Worm (Caenorhabditis elegans) whole organism, mixed stage, embryonic: ENCODE data around the gene madf-1.
A peak's percentile ranks its signal among the peaks of the same experiment; 100 is the strongest.

ENCODE experiments used
- M03D4.4 ChIP-seq: sonication (generic microtip); optimal IDR thresholded peaks from 2 replicates; lab custom pipeline; 2017; ENCODE audit warnings: mild to moderate bottlenecking, missing genetic modification characterization, missing compliant biosample characterization
- bed-3 ChIP-seq: fragments of 200-800 bp; sonication (Bioruptor generic); optimal IDR thresholded peaks from 3 replicates; lab custom pipeline; 2018; ENCODE audit warnings: mild to moderate bottlenecking, missing genetic modification characterization, moderate library complexity, missing compliant biosample characterization
- blmp-1 ChIP-seq: fragments of 150-350 bp; optimal IDR thresholded peaks from 2 replicates; lab custom pipeline; 2014; ENCODE audit warnings: missing biosample characterization, missing genetic modification characterization
- ceh-39 ChIP-seq: fragments of 150-350 bp; optimal IDR thresholded peaks from 2 replicates; lab custom pipeline; 2014; ENCODE audit warnings: missing biosample characterization, missing genetic modification characterization
- ceh-43 ChIP-seq: fragments of 200-800 bp; sonication (Bioruptor generic); optimal IDR thresholded peaks from 2 replicates; lab custom pipeline; 2018; ENCODE audit warnings: mild to moderate bottlenecking, missing genetic modification characterization, moderate library complexity, missing compliant biosample characterization
- ceh-83 ChIP-seq: fragments of 200-800 bp; sonication (Bioruptor generic); optimal IDR thresholded peaks from 2 replicates; lab custom pipeline; 2018; ENCODE audit warnings: mild to moderate bottlenecking, missing genetic modification characterization, missing compliant biosample characterization
- ces-1 ChIP-seq: fragments of 150-350 bp; optimal IDR thresholded peaks from 2 replicates; lab custom pipeline; 2014; ENCODE audit warnings: missing biosample characterization, missing genetic modification reagents, missing genetic modification characterization
- cnd-1 ChIP-seq: fragments of 200-800 bp; sonication (Bioruptor generic); optimal IDR thresholded peaks from 2 replicates; lab custom pipeline; 2018; ENCODE audit warnings: mild to moderate bottlenecking, missing genetic modification characterization, missing compliant biosample characterization
- drap-1 ChIP-seq: fragments of 200-800 bp; sonication (Bioruptor generic); optimal IDR thresholded peaks from 3 replicates; lab custom pipeline; 2018; ENCODE audit warnings: mild to moderate bottlenecking, missing genetic modification characterization, missing compliant biosample characterization
- elt-1 ChIP-seq: sonication (generic microtip); optimal IDR thresholded peaks from 2 replicates; lab custom pipeline; 2017; ENCODE audit warnings: missing genetic modification characterization, mild to moderate bottlenecking, missing compliant biosample characterization, antibody characterized with exemption, moderate library complexity, borderline replicate concordance; ENCODE audit not compliant: insufficient read depth
- elt-3 ChIP-seq: fragments of 150-350 bp; optimal IDR thresholded peaks from 2 replicates; lab custom pipeline; 2014; ENCODE audit warnings: missing biosample characterization, missing genetic modification characterization
- flh-1 ChIP-seq: fragments of 200-800 bp; sonication (Bioruptor generic); optimal IDR thresholded peaks from 2 replicates; lab custom pipeline; 2018; ENCODE audit warnings: mild to moderate bottlenecking, missing genetic modification characterization, moderate library complexity, missing compliant biosample characterization
- ham-2 ChIP-seq: fragments of 200-800 bp; sonication (Bioruptor generic); optimal IDR thresholded peaks from 2 replicates; lab custom pipeline; 2018; ENCODE audit warnings: mild to moderate bottlenecking, missing genetic modification characterization, missing compliant biosample characterization
- hlh-1 ChIP-seq: fragments of 150-350 bp; optimal IDR thresholded peaks from 2 replicates; lab custom pipeline; 2014; ENCODE audit warnings: missing biosample characterization, missing genetic modification reagents, missing genetic modification characterization
- lin-13 ChIP-seq: fragments of 150-350 bp; optimal IDR thresholded peaks from 2 replicates; lab custom pipeline; 2014; ENCODE audit warnings: missing biosample characterization, missing genetic modification characterization
- lin-32 ChIP-seq: fragments of 200-800 bp; sonication (Bioruptor generic); optimal IDR thresholded peaks from 2 replicates; lab custom pipeline; 2018; ENCODE audit warnings: mild to moderate bottlenecking, missing genetic modification characterization, missing compliant biosample characterization
- lsy-2 ChIP-seq: fragments of 150-350 bp; optimal IDR thresholded peaks from 2 replicates; lab custom pipeline; 2014; ENCODE audit warnings: missing biosample characterization, missing genetic modification characterization
- mab-5 ChIP-seq: fragments of 150-350 bp; optimal IDR thresholded peaks from 2 replicates; lab custom pipeline; 2014; ENCODE audit warnings: missing biosample characterization, missing genetic modification characterization
- mep-1 ChIP-seq: fragments of 150-350 bp; optimal IDR thresholded peaks from 2 replicates; lab custom pipeline; 2017; ENCODE audit warnings: missing biosample characterization, missing genetic modification reagents, missing genetic modification characterization, inconsistent platforms
- mls-2 ChIP-seq: sonication (generic microtip); optimal IDR thresholded peaks from 2 replicates; lab custom pipeline; 2016; ENCODE audit warnings: mild to moderate bottlenecking, missing genetic modification characterization, moderate library complexity, missing compliant biosample characterization
- nhr-12 ChIP-seq: fragments of 150-350 bp; optimal IDR thresholded peaks from 2 replicates; lab custom pipeline; 2014; ENCODE audit warnings: missing biosample characterization, missing genetic modification characterization
- nhr-2 ChIP-seq: fragments of 150-350 bp; optimal IDR thresholded peaks from 2 replicates; lab custom pipeline; 2014; ENCODE audit warnings: missing biosample characterization, missing genetic modification characterization
- nhr-237 ChIP-seq: fragments of 150-350 bp; optimal IDR thresholded peaks from 2 replicates; lab custom pipeline; 2014; ENCODE audit warnings: missing biosample characterization, missing genetic modification characterization
- nhr-28 ChIP-seq: fragments of 150-350 bp; optimal IDR thresholded peaks from 2 replicates; lab custom pipeline; 2014; ENCODE audit warnings: missing biosample characterization, missing genetic modification characterization
- nhr-76 ChIP-seq: sonication (generic microtip); optimal IDR thresholded peaks from 2 replicates; lab custom pipeline; 2017; ENCODE audit warnings: missing biosample characterization, missing genetic modification characterization
- pha-4 ChIP-seq: fragments of 150-350 bp; optimal IDR thresholded peaks from 2 replicates; lab custom pipeline; 2018; ENCODE audit warnings: missing biosample characterization, missing genetic modification reagents, missing genetic modification characterization
- sem-2 ChIP-seq: fragments of 200-800 bp; sonication (Bioruptor generic); optimal IDR thresholded peaks from 2 replicates; lab custom pipeline; 2018; ENCODE audit warnings: mild to moderate bottlenecking, missing genetic modification characterization, missing compliant biosample characterization
- snpc-4 ChIP-seq: fragments of 150-350 bp; optimal IDR thresholded peaks from 2 replicates; lab custom pipeline; 2014; ENCODE audit warnings: missing biosample characterization, missing genetic modification characterization
- sptf-1 ChIP-seq: sonication (generic microtip); optimal IDR thresholded peaks from 2 replicates; lab custom pipeline; 2017; ENCODE audit warnings: mild to moderate bottlenecking, missing genetic modification characterization, moderate library complexity, missing compliant biosample characterization
- tbx-8 ChIP-seq: fragments of 200-800 bp; sonication (Bioruptor generic); optimal IDR thresholded peaks from 2 replicates; lab custom pipeline; 2018; ENCODE audit warnings: mild to moderate bottlenecking, missing genetic modification characterization, moderate library complexity, missing compliant biosample characterization
- unc-120 ChIP-seq: sonication (generic microtip); optimal IDR thresholded peaks from 2 replicates; lab custom pipeline; 2017; ENCODE audit warnings: missing genetic modification characterization, missing compliant biosample characterization; ENCODE audit not compliant: poor library complexity, severe bottlenecking
- unc-39 ChIP-seq: fragments of 150-350 bp; optimal IDR thresholded peaks from 2 replicates; lab custom pipeline; 2014; ENCODE audit warnings: missing biosample characterization, missing genetic modification characterization
- unc-62 ChIP-seq: fragments of 150-350 bp; optimal IDR thresholded peaks from 2 replicates; lab custom pipeline; 2014; ENCODE audit warnings: missing biosample characterization, missing genetic modification reagents, missing genetic modification characterization
- zip-8 ChIP-seq: fragments of 150-350 bp; optimal IDR thresholded peaks from 2 replicates; lab custom pipeline; 2014; ENCODE audit warnings: missing biosample characterization, missing genetic modification characterization
- ztf-11 ChIP-seq: fragments of 150-350 bp; optimal IDR thresholded peaks from 2 replicates; lab custom pipeline; 2014; ENCODE audit warnings: missing biosample characterization, missing genetic modification characterization

The madf-1 gene

DNA sequence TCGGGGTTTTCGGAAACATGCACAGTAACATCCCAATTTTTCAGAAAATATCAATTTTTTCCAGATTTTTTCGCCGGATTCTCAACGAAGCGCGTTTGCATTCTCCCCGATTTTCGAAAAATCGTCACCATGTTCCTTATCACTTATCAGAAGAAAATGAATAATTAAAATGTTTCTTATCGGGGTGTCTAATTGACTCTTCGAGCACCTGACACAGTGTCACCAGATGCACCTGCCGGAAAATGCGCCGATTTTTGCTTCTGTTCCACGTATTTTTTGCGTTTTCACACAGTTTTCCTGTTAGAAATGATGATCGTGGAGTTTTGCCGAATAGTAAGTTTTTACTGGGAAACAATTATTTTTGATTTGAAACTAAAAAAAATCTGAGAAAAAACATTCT, 23.8 kb upstream of the madf-1 start:
- no peak for TF ChIP-seq ces-1
- TF ChIP-seq mep-1 (tag; lab: Kevin White, UChicago) = no peak

DNA sequence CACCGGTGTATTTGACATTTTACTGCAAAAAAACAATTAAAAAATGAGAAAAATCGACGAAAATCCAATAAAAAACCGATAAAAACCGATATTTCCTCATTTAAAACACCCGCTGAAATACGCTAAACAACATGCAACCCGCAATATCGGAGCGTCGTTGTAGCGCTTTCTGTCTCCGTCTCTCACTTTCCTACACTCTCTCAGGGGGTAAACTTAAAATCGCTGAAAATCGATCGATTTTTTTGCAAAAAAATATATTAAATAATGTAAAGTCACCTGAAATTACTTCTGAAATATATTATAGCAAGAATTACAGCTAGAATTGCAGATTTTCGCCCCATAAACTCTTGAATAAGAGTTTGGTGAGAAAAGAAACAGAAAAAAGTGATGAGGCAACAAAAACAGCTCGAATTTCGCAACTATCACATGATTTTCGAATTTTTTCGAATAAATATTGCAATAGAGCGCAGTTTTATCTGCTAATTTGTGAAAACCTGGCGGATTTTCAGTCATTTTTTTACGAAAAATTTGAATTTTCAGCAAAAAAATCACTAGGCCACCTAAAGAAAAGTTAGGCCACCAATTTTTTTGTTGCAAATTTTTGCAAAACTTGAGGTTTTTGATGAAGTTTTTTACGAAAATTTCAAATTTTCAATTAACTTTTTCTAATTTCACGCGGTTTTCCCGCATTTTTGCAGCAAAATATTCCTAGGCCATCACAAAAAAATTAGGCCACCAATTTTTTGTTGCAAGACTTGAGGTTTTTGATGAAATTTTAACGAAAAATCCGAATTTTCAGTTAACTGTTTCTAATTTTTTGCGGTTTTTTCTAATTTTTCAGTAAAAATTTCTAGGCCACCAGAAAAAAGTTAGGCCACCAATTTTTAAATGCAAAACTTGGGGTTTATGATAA, 22.9 kb upstream of the madf-1 start, which contains the start of the genes lem-4 and Y55F3BR.11:
TSS of gene lem-4 (minus strand) at position 424 of the 913 bp plus-strand sequence.
TSS of gene Y55F3BR.11 (plus strand) at position 863 of the 913 bp plus-strand sequence.
- TF ChIP-seq mab-5 (tag; lab: Kevin White, UChicago) = no peak
- no peak for TF ChIP-seq ceh-43 (GFP tag; lab: Kevin White, UChicago)
- TF ChIP-seq nhr-237 (tag; lab: Kevin White, UChicago) = peak; percentile 51
- TF ChIP-seq lsy-2 = peak; percentile 53
- TF ChIP-seq lin-13 = peak; percentile 52
- TF ChIP-seq elt-3 (tag; lab: Kevin White, UChicago) = no peak
- peak; percentile 42 for TF ChIP-seq ces-1
- TF ChIP-seq nhr-28 (tag; lab: Kevin White, UChicago) = no peak
- TF ChIP-seq hlh-1 (tag; lab: Kevin White, UChicago) = peak; percentile 18
- peak; percentile 42 for TF ChIP-seq pha-4
- TF ChIP-seq ceh-39 (tag; lab: Kevin White, UChicago) = peak; percentile 60

DNA sequence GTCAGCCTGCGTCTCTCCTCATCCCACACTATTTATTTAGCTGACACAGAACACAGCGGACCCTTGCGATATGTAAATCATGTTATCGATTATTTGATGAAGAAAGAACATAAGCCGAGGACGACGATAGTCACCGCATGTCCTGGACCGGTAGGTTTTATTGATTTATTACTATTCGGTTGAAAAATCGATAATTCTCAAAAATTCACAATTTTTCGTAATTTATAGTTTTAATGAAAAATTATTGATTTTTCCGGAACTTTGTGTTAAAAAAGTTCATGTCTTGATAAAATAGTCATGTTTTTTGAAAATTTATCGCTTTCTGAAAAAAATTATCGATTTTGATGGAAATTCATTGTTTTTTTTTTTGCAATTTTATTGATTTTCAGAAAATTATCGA, 16.5 kb upstream of the madf-1 start:
- TF ChIP-seq mab-5 (tag; lab: Kevin White, UChicago) (no peak), lin-32 (GFP tag; lab: Kevin White, UChicago) (no peak), zip-8 (tag; lab: Kevin White, UChicago) (no peak), hlh-1 (tag; lab: Kevin White, UChicago) (no peak), ceh-83 (GFP tag; lab: Kevin White, UChicago) (no peak), sem-2 (GFP tag; lab: Kevin White, UChicago) (no peak), M03D4.4 (tag; lab: Kevin White, UChicago) (no peak)

DNA sequence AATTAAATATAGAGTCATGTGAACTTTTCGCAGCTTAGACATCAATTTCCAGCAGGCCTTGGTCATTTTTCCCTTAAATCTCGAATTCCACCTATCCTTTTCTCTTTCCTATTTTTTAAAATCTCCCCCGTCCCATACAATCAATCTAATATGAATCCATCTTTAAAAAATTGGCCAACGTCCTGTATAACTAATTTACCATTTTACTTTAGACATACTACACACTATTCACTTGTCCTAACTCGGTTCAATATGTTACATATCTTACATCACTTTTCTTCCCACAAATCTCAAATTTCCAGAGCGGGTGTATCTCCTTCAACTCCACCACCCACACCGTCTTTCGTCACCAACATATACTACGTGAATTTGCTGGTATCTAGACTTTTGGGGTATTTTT, 13.5 kb upstream of the madf-1 start, which contains the start of gene lgc-33:
TSS of gene lgc-33 (plus strand) at position 301 of the 400 bp plus-strand sequence.
- TF ChIP-seq cnd-1 (tag; lab: Kevin White, UChicago) (no peak), bed-3 (GFP tag; lab: Kevin White, UChicago) (no peak), unc-39 (tag; lab: Kevin White, UChicago) (no peak), drap-1 (no peak), nhr-28 (tag; lab: Kevin White, UChicago) (no peak), nhr-2 (no peak), tbx-8 (GFP tag; lab: Kevin White, UChicago) (no peak), ceh-39 (tag; lab: Kevin White, UChicago) (no peak), nhr-237 (tag; lab: Kevin White, UChicago) (no peak), M03D4.4 (tag; lab: Kevin White, UChicago) (no peak), nhr-12 (tag; lab: Kevin White, UChicago) (no peak), ham-2 (GFP tag; lab: Kevin White, UChicago) (no peak), sptf-1 (no peak), mab-5 (tag; lab: Kevin White, UChicago) (no peak), lin-32 (GFP tag; lab: Kevin White, UChicago) (no peak), mep-1 (tag; lab: Kevin White, UChicago) (no peak), ces-1 (no peak), hlh-1 (tag; lab: Kevin White, UChicago) (no peak), ceh-43 (GFP tag; lab: Kevin White, UChicago) (no peak), elt-1 (tag; lab: Kevin White, UChicago) (no peak)

DNA sequence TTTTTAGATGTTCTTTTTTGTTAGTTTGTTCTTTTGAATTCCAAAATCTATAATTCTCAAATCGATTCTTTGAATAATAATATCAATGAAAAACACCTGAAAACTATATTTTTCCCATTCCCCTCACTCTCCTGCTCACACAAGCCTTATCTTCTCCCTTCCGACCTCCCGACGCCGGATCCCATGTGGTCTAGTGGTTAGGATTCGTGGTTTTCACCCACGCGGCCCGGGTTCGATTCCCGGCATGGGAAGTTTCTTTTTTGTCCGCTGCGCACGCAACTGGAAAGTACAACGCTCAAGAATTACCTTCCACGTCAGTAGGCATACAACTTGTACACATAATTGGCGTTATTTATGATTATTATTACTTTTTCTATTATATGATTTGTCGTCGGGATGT, 10.9 kb upstream of the madf-1 start:
- peak; percentile 15 for TF ChIP-seq flh-1 (GFP tag; lab: Kevin White, UChicago)
- TF ChIP-seq mls-2 (tag; lab: Kevin White, UChicago) = peak; percentile 47
- peak; percentile 60 for TF ChIP-seq unc-120
- peak; percentile 56 for TF ChIP-seq bed-3 (GFP tag; lab: Kevin White, UChicago)
- TF ChIP-seq sem-2 (GFP tag; lab: Kevin White, UChicago) = peak; percentile 60
- peak; percentile 64 for TF ChIP-seq M03D4.4 (tag; lab: Kevin White, UChicago)
- no peak for TF ChIP-seq nhr-237 (tag; lab: Kevin White, UChicago)
- TF ChIP-seq tbx-8 (GFP tag; lab: Kevin White, UChicago) = no peak
- peak; percentile 82 for TF ChIP-seq sptf-1
- TF ChIP-seq ham-2 (GFP tag; lab: Kevin White, UChicago) = peak; percentile 7
- no peak for TF ChIP-seq elt-1 (tag; lab: Kevin White, UChicago)
- no peak for TF ChIP-seq ceh-39 (tag; lab: Kevin White, UChicago)
- peak; percentile 56 for TF ChIP-seq cnd-1 (tag; lab: Kevin White, UChicago)
- no peak for TF ChIP-seq ces-1
- no peak for TF ChIP-seq nhr-28 (tag; lab: Kevin White, UChicago)
- peak; percentile 17 for TF ChIP-seq ceh-43 (GFP tag; lab: Kevin White, UChicago)
- TF ChIP-seq nhr-2 = no peak
- peak; percentile 68 for TF ChIP-seq drap-1
- peak; percentile 0 for TF ChIP-seq hlh-1 (tag; lab: Kevin White, UChicago)
- TF ChIP-seq lin-32 (GFP tag; lab: Kevin White, UChicago) = peak; percentile 53
- no peak for TF ChIP-seq nhr-76
- no peak for TF ChIP-seq snpc-4 (tag; lab: Kevin White, UChicago)
- no peak for TF ChIP-seq ztf-11
- no peak for TF ChIP-seq zip-8 (tag; lab: Kevin White, UChicago)
- TF ChIP-seq elt-3 (tag; lab: Kevin White, UChicago) = no peak
- no peak for TF ChIP-seq unc-62 (GFP tag; lab: Kevin White, UChicago)
- peak; percentile 68 for TF ChIP-seq ceh-83 (GFP tag; lab: Kevin White, UChicago)
- no peak for TF ChIP-seq blmp-1
- TF ChIP-seq unc-39 (tag; lab: Kevin White, UChicago) = no peak
- no peak for TF ChIP-seq pha-4
